Worm (Caenorhabditis elegans) whole organism, L3 larva: Measurements from ENCODE around the gene tsp-2.

Experiments used
- ama-1 ChIP-seq: fragments of 150-350 bp; optimal IDR thresholded peaks from 2 replicates; lab custom pipeline; 2018
- lin-15B ChIP-seq: fragments of 150-350 bp; optimal IDR thresholded peaks from 2 replicates; lab custom pipeline; 2014; ENCODE audit warnings: missing biosample characterization, missing genetic modification characterization
- mdl-1 ChIP-seq: fragments of 150-350 bp; optimal IDR thresholded peaks from 2 replicates; lab custom pipeline; 2014; ENCODE audit warnings: missing biosample characterization, missing genetic modification characterization
- sea-2 ChIP-seq: fragments of 150-350 bp; sonication (generic microtip); optimal IDR thresholded peaks from 4 replicates; lab custom pipeline; 2014; ENCODE audit warnings: missing biosample characterization, missing genetic modification reagents, missing genetic modification characterization
- snpc-4 ChIP-seq: fragments of 150-350 bp; optimal IDR thresholded peaks from 2 replicates; lab custom pipeline; 2014; ENCODE audit warnings: missing biosample characterization, missing genetic modification characterization
- unc-62 ChIP-seq: fragments of 150-350 bp; sonication (generic microtip); optimal IDR thresholded peaks from 4 replicates; lab custom pipeline; 2014; ENCODE audit warnings: missing biosample characterization, missing genetic modification reagents, missing genetic modification characterization

ce11 chrIII:8287519-8287918 is 49.8 kb upstream of the tsp-2 start:
- no peak for TF ChIP-seq sea-2 (GFP tag; lab: Kevin White, UChicago)
- no peak for TF ChIP-seq snpc-4 (tag; lab: Kevin White, UChicago)
- TF ChIP-seq unc-62, result no peak
- no peak for TF ChIP-seq lin-15B (tag; lab: Kevin White, UChicago)
- TF ChIP-seq ama-1 (lab: Kevin White, UChicago), result no peak
- TF ChIP-seq mdl-1 (tag; lab: Kevin White, UChicago), result no peak
